Worm (Caenorhabditis elegans) whole organism, late embryonic: Measurements from ENCODE around the gene tag-209.

Source experiments
- F13H6.1 ChIP-seq: sonication (generic microtip); optimal IDR thresholded peaks from 2 replicates; lab custom pipeline; 2016; ENCODE audit warnings: missing genetic modification characterization, missing compliant biosample characterization
- K02D7.2 ChIP-seq: sonication (generic microtip); optimal IDR thresholded peaks from 2 replicates; lab custom pipeline; 2017; ENCODE audit warnings: mild to moderate bottlenecking, missing genetic modification characterization, missing compliant biosample characterization
- K09A11.1 ChIP-seq: sonication (generic microtip); optimal IDR thresholded peaks from 2 replicates; lab custom pipeline; 2017; ENCODE audit warnings: antibody characterized with exemption, mild to moderate bottlenecking, missing genetic modification characterization, missing compliant biosample characterization; ENCODE audit not compliant: insufficient read depth
- Y22D7AL.16 ChIP-seq: sonication (generic microtip); optimal IDR thresholded peaks from 2 replicates; lab custom pipeline; 2016; ENCODE audit warnings: missing genetic modification characterization, missing compliant biosample characterization
- ahr-1 ChIP-seq: sonication (generic microtip); optimal IDR thresholded peaks from 2 replicates; lab custom pipeline; 2016; ENCODE audit warnings: missing genetic modification characterization, missing compliant biosample characterization
- ceh-2 ChIP-seq: sonication (generic microtip); optimal IDR thresholded peaks from 2 replicates; lab custom pipeline; 2016; ENCODE audit warnings: missing genotype, missing genetic modification characterization, missing compliant biosample characterization
- ceh-31 ChIP-seq: sonication (generic microtip); optimal IDR thresholded peaks from 2 replicates; lab custom pipeline; 2016; ENCODE audit warnings: missing genetic modification characterization, missing compliant biosample characterization
- ceh-34 ChIP-seq: sonication (generic microtip); optimal IDR thresholded peaks from 2 replicates; lab custom pipeline; 2016; ENCODE audit warnings: mild to moderate bottlenecking, missing genetic modification characterization, missing compliant biosample characterization
- ceh-45 ChIP-seq: fragments of 200-800 bp; sonication (Bioruptor generic); IDR thresholded peaks from 2 replicates; pipeline ENCODE4 v1.3.6; 2022; ENCODE audit warnings: missing genetic modification reagents, missing genetic modification characterization, missing compliant biosample characterization
- ceh-48 ChIP-seq: sonication (generic microtip); optimal IDR thresholded peaks from 2 replicates; lab custom pipeline; 2016; ENCODE audit warnings: missing genetic modification characterization, inconsistent platforms, missing compliant biosample characterization
- ceh-6 ChIP-seq: fragments of 200-800 bp; sonication (Bioruptor generic); optimal IDR thresholded peaks from 2 replicates; lab custom pipeline; 2018; ENCODE audit warnings: mild to moderate bottlenecking, missing genetic modification characterization, missing compliant biosample characterization
- ceh-9 ChIP-seq: sonication (generic microtip); optimal IDR thresholded peaks from 2 replicates; lab custom pipeline; 2016; ENCODE audit warnings: mild to moderate bottlenecking, missing genetic modification characterization, inconsistent platforms, missing compliant biosample characterization
- che-1 ChIP-seq: sonication (generic microtip); optimal IDR thresholded peaks from 2 replicates; lab custom pipeline; 2016; ENCODE audit warnings: mild to moderate bottlenecking, missing genetic modification characterization, missing compliant biosample characterization
- dmd-4 ChIP-seq: sonication (generic microtip); optimal IDR thresholded peaks from 2 replicates; lab custom pipeline; 2016; ENCODE audit warnings: borderline replicate concordance, missing genetic modification characterization, missing compliant biosample characterization
- elt-2 ChIP-seq: sonication (generic microtip); optimal IDR thresholded peaks from 2 replicates; lab custom pipeline; 2016; ENCODE audit warnings: missing genetic modification reagents, missing genetic modification characterization, missing compliant biosample characterization
- elt-4 ChIP-seq: sonication (generic microtip); optimal IDR thresholded peaks from 2 replicates; lab custom pipeline; 2016; ENCODE audit warnings: missing genetic modification characterization, missing compliant biosample characterization
- eyg-1 ChIP-seq: sonication (generic microtip); optimal IDR thresholded peaks from 2 replicates; lab custom pipeline; 2016; ENCODE audit warnings: missing genotype, missing genetic modification characterization, missing compliant biosample characterization
- fkh-10 ChIP-seq: fragments of 150-350 bp; optimal IDR thresholded peaks from 2 replicates; lab custom pipeline; 2014; ENCODE audit warnings: missing biosample characterization, missing genetic modification reagents, missing genetic modification characterization
- fkh-6 ChIP-seq: sonication (generic microtip); optimal IDR thresholded peaks from 2 replicates; lab custom pipeline; 2016; ENCODE audit warnings: missing genetic modification characterization, missing compliant biosample characterization
- hlh-13 ChIP-seq: fragments of 200-800 bp; sonication (Bioruptor generic); optimal IDR thresholded peaks from 2 replicates; lab custom pipeline; 2018; ENCODE audit warnings: mild to moderate bottlenecking, missing genetic modification characterization, missing compliant biosample characterization
- hlh-30 ChIP-seq: sonication (generic microtip); optimal IDR thresholded peaks from 2 replicates; lab custom pipeline; 2017; ENCODE audit warnings: antibody characterized with exemption, missing genetic modification characterization, missing compliant biosample characterization; ENCODE audit not compliant: insufficient read depth
- lim-6 ChIP-seq: sonication (generic microtip); optimal IDR thresholded peaks from 2 replicates; lab custom pipeline; 2016; ENCODE audit warnings: missing genetic modification characterization, missing compliant biosample characterization
- lin-11 ChIP-seq: fragments of 200-800 bp; sonication (Bioruptor generic); optimal IDR thresholded peaks from 2 replicates; lab custom pipeline; 2018; ENCODE audit warnings: mild to moderate bottlenecking, missing genetic modification characterization, missing compliant biosample characterization
- madf-2 ChIP-seq: sonication (generic microtip); optimal IDR thresholded peaks from 2 replicates; lab custom pipeline; 2017; ENCODE audit warnings: missing genetic modification characterization, missing compliant biosample characterization
- nhr-232 ChIP-seq: sonication (generic microtip); optimal IDR thresholded peaks from 2 replicates; lab custom pipeline; 2016; ENCODE audit warnings: missing genetic modification characterization, missing compliant biosample characterization
- npax-4 ChIP-seq: sonication (generic microtip); optimal IDR thresholded peaks from 2 replicates; lab custom pipeline; 2016; ENCODE audit warnings: missing genetic modification characterization, missing compliant biosample characterization
- pag-3 ChIP-seq: sonication (generic microtip); optimal IDR thresholded peaks from 2 replicates; lab custom pipeline; 2016; ENCODE audit warnings: missing compliant biosample characterization, missing genetic modification characterization, borderline replicate concordance
- sdc-2 ChIP-seq: sonication (generic microtip); optimal IDR thresholded peaks from 2 replicates; lab custom pipeline; 2016; ENCODE audit warnings: missing genotype, missing genetic modification characterization, missing compliant biosample characterization
- sox-2 ChIP-seq: fragments of 200-800 bp; sonication (Bioruptor generic); IDR thresholded peaks from 2 replicates; pipeline ENCODE4 v1.3.6; 2022; ENCODE audit warnings: missing genetic modification reagents, missing genetic modification characterization, missing compliant biosample characterization
- sox-4 ChIP-seq: sonication (generic microtip); optimal IDR thresholded peaks from 2 replicates; lab custom pipeline; 2017; ENCODE audit warnings: mild to moderate bottlenecking, missing genetic modification characterization, inconsistent platforms, missing compliant biosample characterization
- syd-9 ChIP-seq: sonication (generic microtip); optimal IDR thresholded peaks from 2 replicates; lab custom pipeline; 2016; ENCODE audit warnings: mild to moderate bottlenecking, missing genetic modification characterization, moderate library complexity, missing compliant biosample characterization
- ttx-3 ChIP-seq: sonication (generic microtip); optimal IDR thresholded peaks from 2 replicates; lab custom pipeline; 2016; ENCODE audit warnings: missing genetic modification reagents, missing genetic modification characterization, missing compliant biosample characterization
- unc-3 ChIP-seq, 2 experiments: fragments of 200-800 bp in 1 of 2; sonication (Bioruptor generic) in 1 of 2; sonication (generic microtip) in 1 of 2; conservative IDR thresholded peaks in 1 of 2; optimal IDR thresholded peaks in 1 of 2; 2 replicates each; pipeline versions ENCODE4 v1.3.6 to Lab custom; 2016 to 2022; ENCODE audit warnings: missing compliant biosample characterization in 2 of 2, missing genetic modification characterization in 2 of 2, missing genetic modification reagents in 1 of 2
- unc-42 ChIP-seq: sonication (generic microtip); optimal IDR thresholded peaks from 2 replicates; lab custom pipeline; 2016; ENCODE audit warnings: missing genotype, missing genetic modification characterization, missing compliant biosample characterization
- unc-86 ChIP-seq: sonication (generic microtip); optimal IDR thresholded peaks from 2 replicates; lab custom pipeline; 2016; ENCODE audit warnings: missing genetic modification characterization, missing compliant biosample characterization

tag-209 gene

DNA sequence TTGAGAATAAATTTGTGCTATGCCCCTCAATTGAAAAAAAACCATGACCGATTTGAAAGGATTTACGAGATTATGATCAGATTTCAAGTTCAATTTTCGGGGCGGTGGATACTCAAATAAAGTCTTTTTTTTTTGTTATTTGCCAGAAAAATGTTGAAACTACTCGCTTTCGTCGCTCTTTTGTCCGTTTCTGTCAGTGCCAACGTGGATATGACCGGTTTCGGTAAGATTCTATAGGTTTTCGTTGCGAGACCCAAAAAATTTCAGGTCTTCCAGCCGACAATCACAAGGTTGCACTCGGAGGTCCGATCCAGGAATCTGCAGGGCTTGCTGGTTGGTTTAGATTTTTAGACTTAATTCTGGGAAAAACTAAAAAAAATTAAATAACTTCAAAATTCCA, at the start of gene tag-209:
TSS of gene tag-209 (plus strand) at position 73 of the 400 bp plus-strand sequence.
- no peak for TF ChIP-seq lin-11
- no peak for TF ChIP-seq K09A11.1 (tag; lab: Kevin White, UChicago)
- TF ChIP-seq hlh-30 = no peak
- no peak for TF ChIP-seq lim-6 (tag; lab: Kevin White, UChicago)
- TF ChIP-seq dmd-4 (tag; lab: Kevin White, UChicago) = no peak
- no peak for TF ChIP-seq ceh-34 (tag; lab: Kevin White, UChicago)
- no peak for TF ChIP-seq elt-2 (tag; lab: Kevin White, UChicago)
- no peak for TF ChIP-seq fkh-10 (GFP tag; lab: Kevin White, UChicago)
- no peak for TF ChIP-seq npax-4 (tag; lab: Kevin White, UChicago)
- TF ChIP-seq Y22D7AL.16 (tag; lab: Kevin White, UChicago) = no peak
- no peak for TF ChIP-seq nhr-232 (tag; lab: Kevin White, UChicago)
- no peak for TF ChIP-seq ceh-9

DNA sequence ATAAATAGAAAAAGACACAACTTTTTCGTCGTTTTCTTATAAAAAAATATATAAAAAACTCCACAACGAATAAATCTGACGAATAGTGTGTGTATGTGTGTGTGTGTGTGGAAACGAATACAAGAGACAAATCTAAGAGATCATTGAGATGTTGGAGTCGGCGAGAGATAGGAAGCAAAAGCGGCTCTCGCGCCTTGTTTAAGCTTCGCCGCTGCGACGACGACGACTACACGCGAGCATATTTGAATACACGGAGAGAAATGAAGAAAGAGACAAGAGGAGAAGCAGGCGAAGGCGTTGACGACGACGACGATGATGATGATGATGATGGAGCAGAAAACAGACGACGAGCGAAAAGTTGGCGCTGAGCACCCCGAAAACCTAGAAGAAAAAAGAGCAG, 42.3 kb upstream of the tag-209 start:
- TF ChIP-seq madf-2 (tag; lab: Kevin White, UChicago) (peak; percentile 39), ceh-31 (tag; lab: Kevin White, UChicago) (peak; percentile 37), unc-42 (tag; lab: Kevin White, UChicago) (peak; percentile 35), unc-3 (GFP tag; conservative IDR thresholded peaks at IDR 0.05; lab: Robert Waterston, UW) (no peak), unc-3 (tag; optimal IDR thresholded peaks at IDR 0.05; lab: Kevin White, UChicago) (no peak)
- TF ChIP-seq, all 69 proteins: peak for 3

DNA sequence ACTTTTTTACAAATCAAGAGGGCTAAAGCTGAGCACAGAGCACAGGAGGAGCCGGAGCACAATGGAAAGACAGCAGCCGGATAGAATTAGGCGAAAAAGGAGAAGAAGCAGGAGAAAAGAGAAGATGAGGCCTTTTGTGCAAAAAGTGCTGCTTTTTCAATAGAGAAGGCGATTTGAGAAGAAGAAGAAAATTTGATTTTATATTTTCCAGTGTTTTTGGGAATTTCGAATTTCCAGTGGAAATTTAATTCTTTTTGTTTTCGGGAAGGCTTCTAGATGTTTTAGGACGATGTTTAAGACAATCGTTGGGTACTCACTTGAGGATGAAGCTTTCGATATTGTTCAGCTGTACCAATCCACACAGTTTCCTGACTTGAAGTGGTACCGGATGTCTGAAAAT, 33.4 kb upstream of the tag-209 start:
- TF ChIP-seq unc-42 (tag; lab: Kevin White, UChicago) = peak; percentile 88
- no peak for TF ChIP-seq fkh-10 (GFP tag; lab: Kevin White, UChicago)

DNA sequence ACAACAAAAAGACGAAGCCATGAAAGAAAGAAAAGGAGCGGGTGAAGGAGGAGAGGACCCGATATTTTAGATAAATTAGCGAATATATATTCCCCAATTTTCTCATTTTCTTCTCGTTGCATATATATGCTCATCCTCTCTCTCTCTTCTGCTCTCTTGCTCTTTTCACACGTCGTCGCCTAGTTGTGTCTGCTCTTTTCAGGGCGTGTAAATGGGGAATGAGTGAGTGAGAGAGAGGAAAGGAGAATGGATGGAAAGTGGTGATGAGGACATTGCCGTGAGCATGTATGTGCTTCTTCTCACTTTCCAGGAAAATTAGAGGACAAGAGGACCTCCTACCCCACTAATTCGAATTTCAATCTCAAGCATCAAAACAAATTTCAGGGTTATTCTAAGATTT, 31.7 kb upstream of the tag-209 start:
- no peak for TF ChIP-seq ceh-2
- no peak for TF ChIP-seq ceh-6 (GFP tag; lab: Kevin White, UChicago)
- peak; percentile 40 for TF ChIP-seq unc-42 (tag; lab: Kevin White, UChicago)
- no peak for TF ChIP-seq fkh-10 (GFP tag; lab: Kevin White, UChicago)
- TF ChIP-seq ceh-48 (tag; lab: Kevin White, UChicago) = no peak
- TF ChIP-seq che-1 (tag; lab: Kevin White, UChicago) = no peak
- TF ChIP-seq nhr-232 (tag; lab: Kevin White, UChicago) = no peak
- TF ChIP-seq F13H6.1 (tag; lab: Kevin White, UChicago) = no peak
- peak; percentile 54 for TF ChIP-seq ceh-31 (tag; lab: Kevin White, UChicago)
- TF ChIP-seq madf-2 (tag; lab: Kevin White, UChicago) = no peak
- no peak for TF ChIP-seq sox-4 (tag; lab: Kevin White, UChicago)
- no peak for TF ChIP-seq hlh-13 (GFP tag; lab: Kevin White, UChicago)
- no peak for TF ChIP-seq sox-2 (GFP tag; lab: Robert Waterston, UW)
- no peak for TF ChIP-seq syd-9 (tag; lab: Kevin White, UChicago)

DNA sequence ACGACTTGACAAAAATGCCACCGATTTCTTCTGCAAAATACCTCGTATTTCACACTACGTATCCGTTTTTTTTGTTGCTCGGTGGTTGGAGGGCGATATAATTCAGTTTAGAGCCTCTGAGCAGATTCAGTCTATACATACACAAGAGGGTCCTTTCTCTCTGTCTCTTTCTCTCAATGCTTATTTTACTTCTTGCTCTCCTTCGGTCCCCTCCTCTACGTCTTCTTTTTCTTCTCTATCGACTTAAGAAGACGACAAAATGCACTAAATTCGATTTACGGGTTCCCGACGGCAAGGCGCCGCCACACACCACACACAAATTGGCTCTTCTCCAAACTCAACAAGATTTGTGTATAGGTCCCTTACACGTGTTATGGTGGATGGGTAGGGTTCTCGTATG, 28.2 kb upstream of the tag-209 start:
- peak; percentile 25 for TF ChIP-seq ceh-31 (tag; lab: Kevin White, UChicago)
- TF ChIP-seq che-1 (tag; lab: Kevin White, UChicago) = no peak
- TF ChIP-seq hlh-13 (GFP tag; lab: Kevin White, UChicago) = no peak
- no peak for TF ChIP-seq ceh-48 (tag; lab: Kevin White, UChicago)
- no peak for TF ChIP-seq K02D7.2 (tag; lab: Kevin White, UChicago)
- TF ChIP-seq fkh-6 (tag; lab: Kevin White, UChicago) = no peak
- no peak for TF ChIP-seq pag-3
- peak; percentile 99 for TF ChIP-seq unc-42 (tag; lab: Kevin White, UChicago)
- no peak for TF ChIP-seq elt-2 (tag; lab: Kevin White, UChicago)

DNA sequence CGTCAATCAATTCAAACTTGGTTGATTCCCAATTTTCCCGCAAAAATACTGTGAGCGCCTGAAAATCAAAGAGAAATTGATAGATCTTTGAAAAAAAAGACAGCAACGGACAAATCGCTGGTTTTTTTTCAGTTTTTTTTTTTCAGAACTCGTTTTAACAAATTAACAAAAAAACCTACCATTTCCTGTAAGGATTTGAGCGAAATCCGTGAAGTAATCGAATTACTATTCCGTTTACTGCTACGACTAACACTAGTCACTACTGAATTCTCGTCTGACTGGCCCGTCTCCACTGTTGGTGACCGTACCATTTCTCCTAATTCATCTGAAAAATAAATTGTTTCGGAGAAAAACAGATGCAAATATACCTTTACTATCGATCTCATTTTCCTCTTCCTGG, 27.7 kb upstream of the tag-209 start:
- TF ChIP-seq eyg-1 (tag; lab: Kevin White, UChicago) (no peak), sdc-2 (tag; lab: Kevin White, UChicago) (no peak), K09A11.1 (tag; lab: Kevin White, UChicago) (no peak), ttx-3 (tag; lab: Kevin White, UChicago) (no peak), unc-86 (tag; lab: Kevin White, UChicago) (no peak), ahr-1 (tag; lab: Kevin White, UChicago) (no peak), ceh-45 (GFP tag; lab: Robert Waterston, UW) (no peak), elt-4 (tag; lab: Kevin White, UChicago) (no peak)
